Worm (Caenorhabditis elegans) whole organism, late embryonic: ENCODE measurements around the gene mrp-7.

Experiments
- C08G9.2 ChIP-seq: sonication (generic microtip); optimal IDR thresholded peaks from 2 replicates; lab custom pipeline; 2016; ENCODE audit warnings: mild to moderate bottlenecking, missing genetic modification characterization, moderate library complexity, missing compliant biosample characterization
- C38D4.7 ChIP-seq: fragments of 200-800 bp; sonication (Bioruptor generic); optimal IDR thresholded peaks from 2 replicates; lab custom pipeline; 2018; ENCODE audit warnings: mild to moderate bottlenecking, missing genetic modification characterization, moderate library complexity, missing compliant biosample characterization
- F13H6.1 ChIP-seq: sonication (generic microtip); optimal IDR thresholded peaks from 2 replicates; lab custom pipeline; 2016; ENCODE audit warnings: missing genetic modification characterization, missing compliant biosample characterization
- K09A11.1 ChIP-seq: sonication (generic microtip); optimal IDR thresholded peaks from 2 replicates; lab custom pipeline; 2017; ENCODE audit warnings: antibody characterized with exemption, mild to moderate bottlenecking, missing genetic modification characterization, missing compliant biosample characterization; ENCODE audit not compliant: insufficient read depth
- Y22D7AL.16 ChIP-seq: sonication (generic microtip); optimal IDR thresholded peaks from 2 replicates; lab custom pipeline; 2016; ENCODE audit warnings: missing genetic modification characterization, missing compliant biosample characterization
- ahr-1 ChIP-seq: sonication (generic microtip); optimal IDR thresholded peaks from 2 replicates; lab custom pipeline; 2016; ENCODE audit warnings: missing genetic modification characterization, missing compliant biosample characterization
- ama-1 ChIP-seq: fragments of 150-350 bp; optimal IDR thresholded peaks from 2 replicates; lab custom pipeline; 2014
- ceh-2 ChIP-seq: sonication (generic microtip); optimal IDR thresholded peaks from 2 replicates; lab custom pipeline; 2016; ENCODE audit warnings: missing genotype, missing genetic modification characterization, missing compliant biosample characterization
- ceh-30 ChIP-seq: fragments of 150-350 bp; optimal IDR thresholded peaks from 2 replicates; lab custom pipeline; 2014; ENCODE audit warnings: missing biosample characterization, missing genetic modification characterization
- ceh-45 ChIP-seq: fragments of 200-800 bp; sonication (Bioruptor generic); IDR thresholded peaks from 2 replicates; pipeline ENCODE4 v1.3.6; 2022; ENCODE audit warnings: missing genetic modification reagents, missing genetic modification characterization, missing compliant biosample characterization
- ceh-48 ChIP-seq: sonication (generic microtip); optimal IDR thresholded peaks from 2 replicates; lab custom pipeline; 2016; ENCODE audit warnings: missing genetic modification characterization, inconsistent platforms, missing compliant biosample characterization
- dmd-4 ChIP-seq: sonication (generic microtip); optimal IDR thresholded peaks from 2 replicates; lab custom pipeline; 2016; ENCODE audit warnings: borderline replicate concordance, missing genetic modification characterization, missing compliant biosample characterization
- dve-1 ChIP-seq: sonication (generic microtip); optimal IDR thresholded peaks from 2 replicates; lab custom pipeline; 2017; ENCODE audit warnings: antibody characterized with exemption, mild to moderate bottlenecking, missing genetic modification characterization, missing compliant biosample characterization
- elt-4 ChIP-seq: sonication (generic microtip); optimal IDR thresholded peaks from 2 replicates; lab custom pipeline; 2016; ENCODE audit warnings: missing genetic modification characterization, missing compliant biosample characterization
- ets-4 ChIP-seq: sonication (generic microtip); optimal IDR thresholded peaks from 2 replicates; lab custom pipeline; 2016; ENCODE audit warnings: missing genetic modification characterization, missing compliant biosample characterization
- fkh-10 ChIP-seq: fragments of 150-350 bp; optimal IDR thresholded peaks from 2 replicates; lab custom pipeline; 2014; ENCODE audit warnings: missing biosample characterization, missing genetic modification reagents, missing genetic modification characterization
- fkh-6 ChIP-seq: sonication (generic microtip); optimal IDR thresholded peaks from 2 replicates; lab custom pipeline; 2016; ENCODE audit warnings: missing genetic modification characterization, missing compliant biosample characterization
- hlh-13 ChIP-seq: fragments of 200-800 bp; sonication (Bioruptor generic); optimal IDR thresholded peaks from 2 replicates; lab custom pipeline; 2018; ENCODE audit warnings: mild to moderate bottlenecking, missing genetic modification characterization, missing compliant biosample characterization
- hlh-6 ChIP-seq: sonication (generic microtip); optimal IDR thresholded peaks from 2 replicates; lab custom pipeline; 2016; ENCODE audit warnings: missing genotype, missing genetic modification characterization, missing compliant biosample characterization
- lin-11 ChIP-seq: fragments of 200-800 bp; sonication (Bioruptor generic); optimal IDR thresholded peaks from 2 replicates; lab custom pipeline; 2018; ENCODE audit warnings: mild to moderate bottlenecking, missing genetic modification characterization, missing compliant biosample characterization
- nfya-1 ChIP-seq: sonication (generic microtip); optimal IDR thresholded peaks from 2 replicates; lab custom pipeline; 2017; ENCODE audit warnings: missing genetic modification characterization, mild to moderate bottlenecking, missing compliant biosample characterization, antibody characterized with exemption, moderate library complexity
- npax-4 ChIP-seq: sonication (generic microtip); optimal IDR thresholded peaks from 2 replicates; lab custom pipeline; 2016; ENCODE audit warnings: missing genetic modification characterization, missing compliant biosample characterization
- odd-2 ChIP-seq: sonication (generic microtip); optimal IDR thresholded peaks from 2 replicates; lab custom pipeline; 2017; ENCODE audit warnings: antibody characterized with exemption, mild to moderate bottlenecking, missing genetic modification characterization, missing compliant biosample characterization
- pag-3 ChIP-seq: sonication (generic microtip); optimal IDR thresholded peaks from 2 replicates; lab custom pipeline; 2016; ENCODE audit warnings: missing compliant biosample characterization, missing genetic modification characterization, borderline replicate concordance
- pax-1 ChIP-seq: fragments of 150-350 bp; optimal IDR thresholded peaks from 2 replicates; lab custom pipeline; 2014; ENCODE audit warnings: missing biosample characterization, missing genetic modification characterization
- rnt-1 ChIP-seq: sonication (generic microtip); optimal IDR thresholded peaks from 2 replicates; lab custom pipeline; 2016; ENCODE audit warnings: missing genetic modification characterization, missing compliant biosample characterization
- sox-4 ChIP-seq: sonication (generic microtip); optimal IDR thresholded peaks from 2 replicates; lab custom pipeline; 2017; ENCODE audit warnings: mild to moderate bottlenecking, missing genetic modification characterization, inconsistent platforms, missing compliant biosample characterization
- tbx-2 ChIP-seq: sonication (generic microtip); optimal IDR thresholded peaks from 2 replicates; lab custom pipeline; 2016; ENCODE audit warnings: missing genetic modification characterization, missing compliant biosample characterization
- unc-42 ChIP-seq: sonication (generic microtip); optimal IDR thresholded peaks from 2 replicates; lab custom pipeline; 2016; ENCODE audit warnings: missing genotype, missing genetic modification characterization, missing compliant biosample characterization
- unc-86 ChIP-seq: sonication (generic microtip); optimal IDR thresholded peaks from 2 replicates; lab custom pipeline; 2016; ENCODE audit warnings: missing genetic modification characterization, missing compliant biosample characterization
- zip-5 ChIP-seq: sonication (generic microtip); optimal IDR thresholded peaks from 2 replicates; lab custom pipeline; 2016; ENCODE audit warnings: missing genetic modification characterization, missing compliant biosample characterization
- ztf-16 ChIP-seq: sonication (generic microtip); optimal IDR thresholded peaks from 2 replicates; lab custom pipeline; 2017; ENCODE audit warnings: missing genetic modification characterization, missing compliant biosample characterization

The mrp-7 gene

DNA sequence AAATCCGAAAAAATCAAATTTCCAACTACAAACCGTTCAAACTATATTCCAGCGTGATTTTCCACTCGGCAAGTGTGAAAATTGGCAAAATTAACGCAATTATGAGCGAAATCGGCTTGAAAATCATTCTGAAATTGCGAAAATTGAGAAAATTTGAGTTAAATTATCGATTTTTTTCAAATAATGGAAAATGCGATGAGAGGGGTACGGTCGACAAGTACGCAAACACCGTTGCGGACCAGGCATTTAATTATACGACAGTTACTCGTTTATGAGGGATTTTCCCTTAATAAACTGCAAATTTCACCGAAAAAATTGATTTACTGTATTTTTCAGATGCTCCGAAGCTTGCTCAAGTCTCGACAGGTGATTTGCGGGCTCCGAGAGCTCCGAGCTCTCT, 30.7 kb upstream of the mrp-7 start, which contains the start of the genes Y43F8C.7 and mrps-28:
Gene Y43F8C.7 (minus strand): TSS at position 128 of the 400 bp plus-strand sequence.
Gene mrps-28 (plus strand): TSS at position 337 of the 400 bp plus-strand sequence.
- TF ChIP-seq ceh-2 (tag; lab: Kevin White, UChicago) (no peak), ceh-48 (peak; percentile 90), unc-42 (tag; lab: Kevin White, UChicago) (peak; percentile 40), nfya-1 (tag; lab: Kevin White, UChicago) (peak; percentile 56), npax-4 (tag; lab: Kevin White, UChicago) (no peak), C08G9.2 (tag; lab: Kevin White, UChicago) (no peak), pax-1 (tag; lab: Kevin White, UChicago) (peak; percentile 20), F13H6.1 (no peak), ama-1 (lab: Kevin White, UChicago) (no peak)

DNA sequence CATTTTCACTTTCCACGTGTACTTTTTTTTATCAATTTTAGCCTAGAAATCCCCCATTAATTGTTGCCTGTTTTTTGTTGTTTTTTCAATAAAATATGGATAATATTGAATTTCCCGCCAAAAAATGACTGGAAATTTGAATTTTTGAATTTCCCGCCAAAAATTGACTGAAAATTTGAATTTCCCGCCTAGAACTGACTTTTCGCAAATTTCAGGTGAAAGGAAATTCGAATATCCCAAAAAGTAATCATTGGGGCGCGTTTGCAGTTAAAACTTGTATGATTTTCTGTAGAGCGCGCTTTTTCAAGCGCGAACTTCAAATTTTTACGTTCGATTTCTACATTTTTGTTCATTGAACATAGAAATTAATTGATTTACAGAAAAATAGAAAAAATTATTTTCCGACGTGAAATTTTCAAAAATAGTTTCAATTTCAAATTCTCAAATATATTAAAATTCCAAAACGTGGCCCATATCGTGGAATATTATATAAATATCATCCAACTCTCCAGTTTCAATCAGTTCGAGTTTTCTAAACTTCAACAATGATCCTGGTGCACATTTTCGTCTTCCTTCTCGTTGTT, 29.0 kb upstream of the mrp-7 start, which contains the start of gene Y43F8C.9:
Gene Y43F8C.9 (plus strand): TSS at position 534 of the 584 bp plus-strand sequence.
- TF ChIP-seq pax-1 (tag; lab: Kevin White, UChicago) (no peak), ets-4 (tag; lab: Kevin White, UChicago) (no peak), ztf-16 (tag; lab: Kevin White, UChicago) (no peak), lin-11 (no peak), hlh-6 (tag; lab: Kevin White, UChicago) (no peak), rnt-1 (tag; lab: Kevin White, UChicago) (no peak), ceh-45 (GFP tag; lab: Robert Waterston, UW) (no peak), dve-1 (tag; lab: Kevin White, UChicago) (no peak), C08G9.2 (tag; lab: Kevin White, UChicago) (no peak), fkh-10 (GFP tag; lab: Kevin White, UChicago) (no peak), ceh-30 (tag; lab: Kevin White, UChicago) (no peak)

DNA sequence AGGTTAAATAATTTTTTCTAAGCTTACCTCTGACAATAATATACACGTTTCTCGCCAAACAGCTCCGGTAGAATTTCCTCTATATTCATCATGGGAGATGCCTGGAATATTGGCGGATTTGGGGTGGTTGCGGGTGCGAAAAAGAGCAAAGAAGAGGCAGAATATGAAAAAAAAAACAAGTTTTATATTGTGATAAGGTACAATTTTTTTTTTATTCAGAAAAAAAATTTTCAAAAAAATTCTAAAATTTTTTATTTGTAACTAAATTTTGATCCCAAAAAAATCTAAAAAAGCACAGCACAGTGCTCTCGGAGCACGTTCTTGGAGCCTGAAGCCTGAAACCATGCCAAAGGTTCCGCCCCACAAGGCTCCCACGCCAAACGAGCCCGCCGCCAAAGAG, 19.5 kb upstream of the mrp-7 start, which contains the start of gene dmd-3:
Gene dmd-3 (minus strand): TSS at position 101 of the 400 bp plus-strand sequence.
- TF ChIP-seq ahr-1 (tag; lab: Kevin White, UChicago), result no peak
- TF ChIP-seq K09A11.1, result no peak
- no peak for TF ChIP-seq dmd-4
- TF ChIP-seq C08G9.2 (tag; lab: Kevin White, UChicago), result no peak
- TF ChIP-seq hlh-13 (GFP tag; lab: Kevin White, UChicago), result no peak
- no peak for TF ChIP-seq dve-1 (tag; lab: Kevin White, UChicago)
- TF ChIP-seq hlh-6 (tag; lab: Kevin White, UChicago), result no peak

DNA sequence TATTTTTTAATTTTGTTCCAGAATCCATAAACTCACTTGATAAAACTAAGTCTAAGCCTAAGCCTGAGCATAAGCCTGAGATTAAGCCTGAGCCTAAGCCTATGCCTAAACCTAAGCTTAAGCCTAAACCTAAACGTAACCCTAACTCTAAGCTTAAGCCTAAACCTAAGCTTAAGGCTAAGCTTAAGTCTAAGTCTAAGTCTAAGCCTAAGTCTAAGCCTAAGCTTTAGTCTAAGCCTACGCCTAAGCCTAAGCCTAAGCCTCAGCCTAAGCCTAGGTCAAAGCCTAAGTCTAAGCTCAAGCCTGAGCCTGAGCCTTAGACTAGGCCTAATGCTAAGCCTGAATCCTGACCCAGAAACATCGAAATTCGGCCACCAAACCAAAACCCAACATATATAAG, 10.1 kb upstream of the mrp-7 start:
- TF ChIP-seq C38D4.7 (GFP tag; lab: Kevin White, UChicago), result no peak
- TF ChIP-seq dve-1 (tag; lab: Kevin White, UChicago), result peak; percentile 71

DNA sequence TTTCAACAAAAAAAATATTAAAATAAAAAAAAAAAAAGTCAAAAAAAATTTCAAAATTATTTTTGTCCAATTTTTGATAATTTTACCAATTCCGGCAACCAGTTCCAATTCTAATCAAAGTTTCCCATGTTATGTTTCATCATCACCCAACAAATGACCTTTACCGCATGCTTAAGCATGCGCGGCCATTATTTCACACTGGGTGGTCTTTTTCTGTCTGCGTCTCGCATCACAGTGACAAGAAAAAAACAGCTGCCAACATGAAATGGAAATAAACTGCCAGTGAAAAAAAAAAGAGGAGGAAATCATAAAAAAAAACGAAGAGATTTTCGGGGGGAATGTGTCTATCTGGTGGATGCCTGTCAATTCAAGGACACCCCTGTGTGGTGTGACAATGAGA, 8.3 kb upstream of the mrp-7 start:
- TF ChIP-seq unc-86 (tag; lab: Kevin White, UChicago) (no peak), odd-2 (tag; lab: Kevin White, UChicago) (no peak), zip-5 (tag; lab: Kevin White, UChicago) (no peak), pag-3 (tag; lab: Kevin White, UChicago) (no peak)

DNA sequence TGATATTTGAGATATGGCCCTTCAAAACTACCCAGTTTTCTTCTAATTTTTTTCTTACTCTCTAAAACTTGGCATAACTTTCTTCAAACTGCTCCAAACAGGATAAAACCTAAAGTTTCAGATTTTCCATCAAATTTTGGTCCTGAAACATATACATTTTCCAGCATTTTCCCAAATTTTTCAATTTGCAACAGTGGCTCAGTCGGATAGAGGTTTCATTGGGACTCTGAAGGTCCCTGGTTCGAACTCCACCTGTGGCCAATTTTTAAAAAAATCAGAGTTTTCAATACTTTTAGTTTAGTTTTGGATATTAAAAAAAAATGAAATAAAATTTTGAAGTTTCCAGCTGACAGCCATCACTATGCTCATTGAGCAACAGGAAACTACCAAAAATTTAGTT, 6.9 kb upstream of the mrp-7 start:
- no peak for TF ChIP-seq F13H6.1
- no peak for TF ChIP-seq ceh-2 (tag; lab: Kevin White, UChicago)
- no peak for TF ChIP-seq Y22D7AL.16 (tag; lab: Kevin White, UChicago)
- TF ChIP-seq ztf-16 (tag; lab: Kevin White, UChicago), result no peak
- TF ChIP-seq tbx-2 (tag; lab: Kevin White, UChicago), result no peak
- no peak for TF ChIP-seq unc-42 (tag; lab: Kevin White, UChicago)
- no peak for TF ChIP-seq fkh-6 (tag; lab: Kevin White, UChicago)
- TF ChIP-seq sox-4 (tag; lab: Kevin White, UChicago), result no peak
- TF ChIP-seq dve-1 (tag; lab: Kevin White, UChicago), result no peak
- TF ChIP-seq K09A11.1, result no peak
- TF ChIP-seq elt-4 (tag; lab: Kevin White, UChicago), result no peak
